Fruit fly (Drosophila melanogaster): ENCODE results near the gene Ance-3.
A peak's percentile ranks its signal among the peaks of the same experiment; 100 is the strongest.

Ance-3 gene

DNA sequence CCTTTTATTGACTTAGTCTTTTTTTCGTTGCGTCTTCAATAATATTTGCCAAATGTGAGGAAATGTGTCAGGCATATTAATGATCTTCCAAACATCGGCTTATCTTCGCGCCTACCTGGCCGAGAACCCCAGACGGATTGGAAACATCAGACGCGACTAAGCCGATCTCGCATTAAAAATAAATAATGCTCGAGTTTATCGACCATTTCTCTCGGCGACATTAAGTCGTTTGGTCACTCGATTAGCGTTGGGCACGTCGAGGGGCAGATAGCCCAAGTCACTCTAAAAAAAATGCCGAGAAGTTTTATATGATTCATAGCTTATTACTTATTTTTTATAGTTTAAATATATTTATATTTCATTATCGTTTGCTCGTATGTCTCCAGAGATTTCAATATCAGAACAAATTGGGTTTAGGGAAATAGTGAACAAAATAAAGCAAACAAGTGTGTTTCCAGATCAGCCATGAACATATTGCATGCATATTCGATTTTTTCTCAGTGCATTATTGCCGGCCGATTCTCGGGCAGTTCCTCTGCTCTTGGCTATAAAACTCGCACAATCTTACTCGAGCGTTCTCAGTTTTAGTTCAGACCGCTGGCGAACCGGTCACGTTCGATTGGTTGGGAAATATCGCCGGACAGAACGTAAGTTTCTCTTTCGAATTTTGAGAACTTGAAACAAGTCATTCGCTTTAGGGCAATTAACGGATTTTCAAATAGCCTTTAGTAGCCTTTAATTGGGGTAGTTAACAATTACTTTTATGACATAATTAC, 9.3 kb upstream of the Ance-3 start, which contains the start of gene Ance (continued):
- no peak for TF ChIP-seq prd (optimal IDR thresholded peaks at IDR 0.05)
- peak; percentile 73 for TF ChIP-seq prd (GFP tag; IDR thresholded peaks at IDR 0.05)
- peak; percentile 57; the same call in 1 of the 2 replicates for TF ChIP-seq al (GFP tag; IDR thresholded peaks at IDR 0.05)
- TF ChIP-seq CG16815 (GFP tag; optimal IDR thresholded peaks at IDR 0.05) = peak; percentile 12
- peak in 1 of 2 experiments; percentile 62 for TF ChIP-seq Eip74EF (GFP tag; optimal IDR thresholded peaks at IDR 0.05)
- TF ChIP-seq seq (GFP tag; IDR thresholded peaks at IDR 0.05) = no peak
- TF ChIP-seq CrebB (tag; optimal IDR thresholded peaks at IDR 0.05) = peak; percentile 0
- peak; percentile 73 for TF ChIP-seq nmo (GFP tag; optimal IDR thresholded peaks at IDR 0.05)
- TF ChIP-seq CTCF (GFP tag; optimal IDR thresholded peaks at IDR 0.05) = no peak
- no peak for TF ChIP-seq Lhr (GFP tag; optimal IDR thresholded peaks at IDR 0.05)
- TF ChIP-seq CG10543 (GFP tag; optimal IDR thresholded peaks at IDR 0.05) = peak; percentile 23
- 0 out of 2 replicates have a peak, but pooled peaks have one; percentile 30 for TF ChIP-seq chm (GFP tag; IDR thresholded peaks at IDR 0.05)
- peak; percentile 33 for TF ChIP-seq org-1 (GFP tag; optimal IDR thresholded peaks at IDR 0.05)
- TF ChIP-seq gem (tag; optimal IDR thresholded peaks at IDR 0.05) = peak; percentile 58
- no peak for TF ChIP-seq Dad (GFP tag; optimal IDR thresholded peaks at IDR 0.05)
- peak; percentile 2 for TF ChIP-seq CG17359 (tag; optimal IDR thresholded peaks at IDR 0.05)
- TF ChIP-seq tll (GFP tag; optimal IDR thresholded peaks at IDR 0.05) = peak in 1 of 2 experiments; percentile 10
- TF ChIP-seq CG9215 (GFP tag; IDR thresholded peaks at IDR 0.05) = peak; percentile 39; the same call in 1 of the 2 replicates
- TF ChIP-seq CG11695 (GFP tag; IDR thresholded peaks at IDR 0.05) = peak; percentile 61; the same call in 2 of the 3 replicates
- TF ChIP-seq lov (optimal IDR thresholded peaks at IDR 0.05) = no peak
- no peak for TF ChIP-seq lov (GFP tag; IDR thresholded peaks at IDR 0.05)
- TF ChIP-seq dmrt11E (tag; optimal IDR thresholded peaks at IDR 0.05) = peak; percentile 46
- 0 out of 2 replicates have a peak, but pooled peaks have one; percentile 15 for TF ChIP-seq onecut (GFP tag; IDR thresholded peaks at IDR 0.05)
- peak; percentile 39 for TF ChIP-seq sens (GFP tag)
- peak; percentile 50 for TF ChIP-seq CG10959 (GFP tag; IDR thresholded peaks at IDR 0.05)
- peak; percentile 51 for TF ChIP-seq CG15269 (tag; optimal IDR thresholded peaks at IDR 0.05)
- peak; percentile 11 for TF ChIP-seq dmrt99B (tag; optimal IDR thresholded peaks at IDR 0.05)
- peak in 1 of 2 experiments; percentile 36 for TF ChIP-seq dpn (GFP tag; optimal IDR thresholded peaks at IDR 0.05)
- TF ChIP-seq abd-A (tag; optimal IDR thresholded peaks at IDR 0.05) = no peak
- peak; percentile 59; the same call in 1 of the 2 replicates for TF ChIP-seq cas (GFP tag; IDR thresholded peaks at IDR 0.05)
- peak; percentile 31; the same call in 1 of the 2 replicates for TF ChIP-seq CG7372 (GFP tag; IDR thresholded peaks at IDR 0.05)
- TF ChIP-seq Blimp-1 (GFP tag; optimal IDR thresholded peaks at IDR 0.05) = peak; percentile 28
- peak in 1 of 2 experiments; percentile 23 for TF ChIP-seq Trl (optimal IDR thresholded peaks at IDR 0.05)
- no peak for TF ChIP-seq Trl (GFP tag; optimal IDR thresholded peaks at IDR 0.05)
- peak; percentile 69 for TF ChIP-seq CG3847 (GFP tag; IDR thresholded peaks at IDR 0.05)
- TF ChIP-seq CG13894 (tag; optimal IDR thresholded peaks at IDR 0.05) = peak; percentile 88
- TF ChIP-seq CG7786 (GFP tag; optimal IDR thresholded peaks at IDR 0.05) = no peak
- TF ChIP-seq CG3995 (GFP tag; optimal IDR thresholded peaks at IDR 0.05) = peak; percentile 42
- TF ChIP-seq zfh2 (GFP tag; optimal IDR thresholded peaks at IDR 0.05) = peak; percentile 11
- TF ChIP-seq CG18011 (GFP tag; optimal IDR thresholded peaks at IDR 0.05) = peak; percentile 68
- TF ChIP-seq CG2678 (tag; optimal IDR thresholded peaks at IDR 0.05) = peak; percentile 69
- peak; percentile 16 for TF ChIP-seq CG8290 (GFP tag; optimal IDR thresholded peaks at IDR 0.05)
- TF ChIP-seq CG8290 (tag; optimal IDR thresholded peaks at IDR 0.05) = no peak
- peak; percentile 19 for TF ChIP-seq CG15514 (GFP tag; optimal IDR thresholded peaks at IDR 0.05)
- TF ChIP-seq slbo (GFP tag; IDR thresholded peaks at IDR 0.05) = peak; percentile 69
- no peak for TF ChIP-seq ap (GFP tag; IDR thresholded peaks at IDR 0.05)
- TF ChIP-seq sr (GFP tag; IDR thresholded peaks at IDR 0.05) = no peak
- TF ChIP-seq sob (GFP tag; IDR thresholded peaks at IDR 0.05) = peak; percentile 53; the same call in 1 of the 2 replicates
- no peak for TF ChIP-seq H2.0 (GFP tag; IDR thresholded peaks at IDR 0.05)
- no peak for TF ChIP-seq grn (GFP tag; optimal IDR thresholded peaks at IDR 0.05)

All from whole organism, embryonic.